Worm (Caenorhabditis elegans) whole organism, L3 larva: ENCODE measurements around the gene R07E3.7.

Source experiments
- R02D3.7 ChIP-seq: fragments of 150-350 bp; optimal IDR thresholded peaks from 2 replicates; lab custom pipeline; 2014; ENCODE audit warnings: missing biosample characterization, missing genetic modification characterization
- ZK546.5 ChIP-seq: sonication (generic microtip); optimal IDR thresholded peaks from 2 replicates; lab custom pipeline; 2017; ENCODE audit warnings: missing biosample characterization, missing genetic modification characterization
- ama-1 ChIP-seq: fragments of 150-350 bp; optimal IDR thresholded peaks from 2 replicates; lab custom pipeline; 2018
- ceh-16 ChIP-seq: sonication (generic microtip); optimal IDR thresholded peaks from 2 replicates; lab custom pipeline; 2017; ENCODE audit warnings: missing biosample characterization, missing genetic modification characterization
- ceh-28 ChIP-seq: fragments of 150-350 bp; optimal IDR thresholded peaks from 2 replicates; lab custom pipeline; 2014; ENCODE audit warnings: missing biosample characterization, missing genetic modification reagents, missing genetic modification characterization
- ceh-9 ChIP-seq: sonication (generic microtip); optimal IDR thresholded peaks from 2 replicates; lab custom pipeline; 2018; ENCODE audit warnings: missing biosample characterization, missing genetic modification characterization
- daf-12 ChIP-seq: fragments of 150-350 bp; optimal IDR thresholded peaks from 2 replicates; lab custom pipeline; 2014; ENCODE audit warnings: missing biosample characterization, missing genetic modification reagents, missing genetic modification characterization
- egl-5 ChIP-seq: fragments of 150-350 bp; optimal IDR thresholded peaks from 2 replicates; lab custom pipeline; 2017; ENCODE audit warnings: missing biosample characterization, missing genetic modification reagents, missing genetic modification characterization, inconsistent platforms
- elt-1 ChIP-seq: fragments of 150-350 bp; optimal IDR thresholded peaks from 2 replicates; lab custom pipeline; 2014; ENCODE audit warnings: missing biosample characterization, missing genetic modification characterization
- elt-3 ChIP-seq, 3 experiments: fragments of 150-350 bp in 1 of 3; sonication (generic microtip) in 2 of 3; optimal IDR thresholded peaks; 2 replicates in 2 of 3; 4 replicates in 1 of 3; lab custom pipeline; 2014 to 2017; ENCODE audit warnings: missing biosample characterization in 3 of 3, missing genetic modification characterization in 3 of 3
- fkh-10 ChIP-seq: sonication (generic microtip); optimal IDR thresholded peaks from 2 replicates; lab custom pipeline; 2017; ENCODE audit warnings: missing biosample characterization, missing genetic modification reagents, missing genetic modification characterization
- fkh-2 ChIP-seq: fragments of 150-350 bp; optimal IDR thresholded peaks from 2 replicates; lab custom pipeline; 2014; ENCODE audit warnings: missing biosample characterization, missing genetic modification reagents, missing genetic modification characterization
- hmg-11 ChIP-seq: sonication (generic microtip); optimal IDR thresholded peaks from 2 replicates; lab custom pipeline; 2016; ENCODE audit warnings: missing genetic modification characterization, missing compliant biosample characterization
- jun-1 ChIP-seq: fragments of 150-350 bp; optimal IDR thresholded peaks from 2 replicates; lab custom pipeline; 2014; ENCODE audit warnings: missing biosample characterization, missing genetic modification reagents, missing genetic modification characterization
- lin-15B ChIP-seq: fragments of 150-350 bp; optimal IDR thresholded peaks from 2 replicates; lab custom pipeline; 2014; ENCODE audit warnings: missing biosample characterization, missing genetic modification characterization
- lin-39 ChIP-seq: fragments of 150-350 bp; optimal IDR thresholded peaks from 2 replicates; lab custom pipeline; 2018; ENCODE audit warnings: missing biosample characterization, missing genetic modification reagents, missing genetic modification characterization
- lsy-12 ChIP-seq: sonication (generic microtip); optimal IDR thresholded peaks from 2 replicates; lab custom pipeline; 2016; ENCODE audit warnings: mild to moderate bottlenecking, missing genetic modification characterization, missing compliant biosample characterization
- mdl-1 ChIP-seq: fragments of 150-350 bp; optimal IDR thresholded peaks from 2 replicates; lab custom pipeline; 2014; ENCODE audit warnings: missing biosample characterization, missing genetic modification characterization
- mml-1 ChIP-seq: fragments of 150-350 bp; sonication (generic microtip); optimal IDR thresholded peaks from 3 replicates; lab custom pipeline; 2014; ENCODE audit warnings: missing biosample characterization, missing genetic modification characterization
- nfya-1 ChIP-seq: sonication (generic microtip); optimal IDR thresholded peaks from 2 replicates; lab custom pipeline; 2017; ENCODE audit warnings: missing genetic modification characterization, mild to moderate bottlenecking, missing compliant biosample characterization, antibody characterized with exemption, moderate library complexity; ENCODE audit not compliant: insufficient read depth
- nhr-11 ChIP-seq: fragments of 150-350 bp; optimal IDR thresholded peaks from 2 replicates; lab custom pipeline; 2014; ENCODE audit warnings: missing biosample characterization, missing genetic modification characterization
- nhr-23 ChIP-seq: fragments of 150-350 bp; optimal IDR thresholded peaks from 2 replicates; lab custom pipeline; 2014; ENCODE audit warnings: missing biosample characterization, missing genetic modification reagents, missing genetic modification characterization
- nhr-237 ChIP-seq: fragments of 150-350 bp; optimal IDR thresholded peaks from 2 replicates; lab custom pipeline; 2014; ENCODE audit warnings: missing biosample characterization, missing genetic modification characterization
- nhr-25 ChIP-seq: sonication (generic microtip); optimal IDR thresholded peaks from 2 replicates; lab custom pipeline; 2017; ENCODE audit warnings: missing biosample characterization, missing genetic modification characterization
- nhr-28 ChIP-seq: fragments of 150-350 bp; optimal IDR thresholded peaks from 2 replicates; lab custom pipeline; 2014; ENCODE audit warnings: missing biosample characterization, missing genetic modification characterization
- nhr-43 ChIP-seq: sonication (generic microtip); optimal IDR thresholded peaks from 2 replicates; lab custom pipeline; 2016; ENCODE audit warnings: mild to moderate bottlenecking, missing genetic modification characterization, missing compliant biosample characterization; ENCODE audit not compliant: poor library complexity, severe bottlenecking
- nhr-76 ChIP-seq: fragments of 150-350 bp; sonication (generic microtip); optimal IDR thresholded peaks from 5 replicates; lab custom pipeline; 2014; ENCODE audit warnings: missing biosample characterization, missing genetic modification characterization
- nhr-77 ChIP-seq: fragments of 150-350 bp; optimal IDR thresholded peaks from 2 replicates; lab custom pipeline; 2014; ENCODE audit warnings: missing biosample characterization, missing genetic modification characterization
- pha-4 ChIP-seq: fragments of 150-350 bp; optimal IDR thresholded peaks from 2 replicates; lab custom pipeline; 2014; ENCODE audit warnings: missing biosample characterization, missing genetic modification reagents, missing genetic modification characterization
- skn-1 ChIP-seq: fragments of 150-350 bp; optimal IDR thresholded peaks from 2 replicates; lab custom pipeline; 2014; ENCODE audit warnings: missing biosample characterization, missing genetic modification characterization
- snpc-4 ChIP-seq: fragments of 150-350 bp; optimal IDR thresholded peaks from 2 replicates; lab custom pipeline; 2014; ENCODE audit warnings: missing biosample characterization, missing genetic modification characterization
- unc-62 ChIP-seq: fragments of 150-350 bp; sonication (generic microtip); optimal IDR thresholded peaks from 4 replicates; lab custom pipeline; 2014; ENCODE audit warnings: missing biosample characterization, missing genetic modification reagents, missing genetic modification characterization
- zag-1 ChIP-seq: fragments of 150-350 bp; optimal IDR thresholded peaks from 2 replicates; lab custom pipeline; 2014; ENCODE audit warnings: missing biosample characterization, missing genetic modification characterization
- ztf-4 ChIP-seq: fragments of 150-350 bp; optimal IDR thresholded peaks from 2 replicates; lab custom pipeline; 2014; ENCODE audit warnings: missing biosample characterization, missing genetic modification characterization

The R07E3.7 gene

DNA sequence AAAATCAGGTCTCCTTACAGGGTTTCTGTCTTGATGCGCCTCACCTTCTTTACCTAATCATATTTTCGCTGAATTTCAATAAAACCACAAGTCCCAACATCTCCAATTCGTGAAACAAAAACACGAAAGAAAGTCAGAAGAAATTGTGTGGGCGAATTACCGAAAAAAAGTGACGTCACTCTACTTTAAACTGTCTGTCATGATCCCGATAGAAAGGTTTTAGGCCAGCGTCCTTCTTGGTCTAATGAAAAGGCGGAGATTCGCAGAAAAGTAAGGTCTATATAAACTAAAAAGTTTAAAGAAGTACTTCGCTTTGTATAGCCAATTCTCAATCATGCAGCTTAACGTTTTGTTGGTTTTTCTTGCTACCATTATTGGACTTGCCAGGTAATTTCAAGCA lies 49.3 kb downstream of the R07E3.7 start, which contains the start of gene cnc-8:
Gene cnc-8, plus strand, starts transcription at position 307 of the 400 bp plus-strand sequence.
- TF ChIP-seq nhr-23 (tag; lab: Kevin White, UChicago) (peak; percentile 69), lin-39 (tag; lab: Kevin White, UChicago) (no peak), hmg-11 (tag; lab: Kevin White, UChicago) (no peak), nfya-1 (tag; lab: Kevin White, UChicago) (no peak), unc-62 (no peak), nhr-11 (tag; lab: Kevin White, UChicago) (no peak), nhr-77 (tag; lab: Kevin White, UChicago) (no peak), R02D3.7 (tag; lab: Kevin White, UChicago) (no peak), jun-1 (tag; lab: Kevin White, UChicago) (no peak), nhr-76 (tag; lab: Kevin White, UChicago) (no peak), egl-5 (tag; lab: Kevin White, UChicago) (no peak), mml-1 (tag; lab: Kevin White, UChicago) (no peak), nhr-28 (no peak), daf-12 (tag; lab: Kevin White, UChicago) (no peak), nhr-43 (peak; percentile 6), nhr-25 (tag; lab: Kevin White, UChicago) (peak; percentile 56), pha-4 (tag; lab: Kevin White, UChicago) (no peak)

DNA sequence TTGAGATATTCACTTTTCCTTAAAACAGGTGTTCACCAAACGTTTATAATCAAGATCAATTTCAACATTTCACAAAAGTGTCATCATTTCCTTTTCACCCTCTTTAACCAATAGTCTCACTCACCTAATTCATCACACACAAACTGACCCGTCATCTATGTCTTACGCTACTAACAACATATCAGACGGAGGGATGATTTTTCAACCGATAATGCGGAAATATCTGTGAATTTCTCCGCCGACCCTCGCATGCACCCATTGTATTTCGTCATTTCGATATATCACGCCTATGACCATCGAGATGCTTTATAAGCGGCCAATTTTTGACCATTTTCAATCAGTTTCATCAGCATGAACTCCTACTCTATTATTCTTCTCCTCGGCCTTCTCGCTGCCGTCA lies 51.4 kb downstream of the R07E3.7 start, which contains the start of gene fipr-21:
Gene fipr-21, plus strand, starts transcription at position 352 of the 400 bp plus-strand sequence.
- TF ChIP-seq elt-3 (tag; optimal IDR thresholded peaks at IDR 0.05; lab: Kevin White, UChicago) (no peak), nhr-43 (peak; percentile 32), nhr-23 (tag; lab: Kevin White, UChicago) (peak; percentile 81), ceh-28 (tag; lab: Kevin White, UChicago) (peak; percentile 26), elt-1 (tag; lab: Kevin White, UChicago) (peak; percentile 83), nhr-25 (tag; lab: Kevin White, UChicago) (peak; percentile 81), jun-1 (tag; lab: Kevin White, UChicago) (no peak)

ce11 chrX:10302430-10302829 lies 53.1 kb downstream of the R07E3.7 start, which contains the start of gene fip-5:
Gene fip-5 (plus strand): TSS chrX:10302741.
- TF ChIP-seq hmg-11 (tag; lab: Kevin White, UChicago) (no peak), ztf-4 (tag; lab: Kevin White, UChicago) (no peak), elt-1 (tag; lab: Kevin White, UChicago) (peak; percentile 51), skn-1 (tag; lab: Kevin White, UChicago) (no peak), jun-1 (tag; lab: Kevin White, UChicago) (no peak), zag-1 (tag; lab: Kevin White, UChicago) (no peak)

DNA sequence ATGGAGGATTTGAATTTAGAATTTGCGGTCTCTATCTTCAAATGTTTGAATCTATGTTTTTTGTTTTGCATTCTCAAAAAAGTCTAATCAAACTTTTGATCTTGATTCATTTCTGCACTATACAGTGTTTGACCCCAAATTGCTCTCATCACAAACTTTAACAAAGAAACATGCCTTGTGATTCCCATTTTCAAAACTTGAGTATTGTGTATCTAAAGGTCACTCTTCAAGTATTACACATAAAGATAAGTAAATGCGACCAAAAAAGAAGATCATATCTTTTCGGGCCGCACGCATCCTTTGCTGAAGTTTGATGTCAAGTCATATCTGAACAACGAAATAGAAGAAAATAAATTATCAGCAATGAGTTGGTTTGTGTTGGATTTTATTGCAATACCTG lies 53.6 kb downstream of the R07E3.7 start:
- TF ChIP-seq ceh-28 (tag; lab: Kevin White, UChicago), result no peak
- TF ChIP-seq R02D3.7 (tag; lab: Kevin White, UChicago), result no peak
- TF ChIP-seq elt-1 (tag; lab: Kevin White, UChicago), result peak; percentile 91
- TF ChIP-seq nhr-23 (tag; lab: Kevin White, UChicago), result peak; percentile 82
- TF ChIP-seq ceh-9, result no peak
- no peak for TF ChIP-seq elt-3 (tag; optimal IDR thresholded peaks at IDR 0.05; lab: Kevin White, UChicago)
- TF ChIP-seq fkh-2 (tag; lab: Kevin White, UChicago), result no peak
- no peak for TF ChIP-seq nhr-28
- no peak for TF ChIP-seq unc-62
- TF ChIP-seq ZK546.5, result no peak
- no peak for TF ChIP-seq fkh-10 (GFP tag; lab: Kevin White, UChicago)
- peak; percentile 71 for TF ChIP-seq nhr-25 (tag; lab: Kevin White, UChicago)
- TF ChIP-seq skn-1 (tag; lab: Kevin White, UChicago), result no peak
- no peak for TF ChIP-seq zag-1 (tag; lab: Kevin White, UChicago)
- no peak for TF ChIP-seq nhr-76 (tag; lab: Kevin White, UChicago)
- no peak for TF ChIP-seq lin-39 (tag; lab: Kevin White, UChicago)
- TF ChIP-seq ceh-16, result no peak
- TF ChIP-seq nhr-237 (tag; lab: Kevin White, UChicago), result no peak
- no peak for TF ChIP-seq lsy-12
- no peak for TF ChIP-seq snpc-4 (tag; lab: Kevin White, UChicago)

DNA sequence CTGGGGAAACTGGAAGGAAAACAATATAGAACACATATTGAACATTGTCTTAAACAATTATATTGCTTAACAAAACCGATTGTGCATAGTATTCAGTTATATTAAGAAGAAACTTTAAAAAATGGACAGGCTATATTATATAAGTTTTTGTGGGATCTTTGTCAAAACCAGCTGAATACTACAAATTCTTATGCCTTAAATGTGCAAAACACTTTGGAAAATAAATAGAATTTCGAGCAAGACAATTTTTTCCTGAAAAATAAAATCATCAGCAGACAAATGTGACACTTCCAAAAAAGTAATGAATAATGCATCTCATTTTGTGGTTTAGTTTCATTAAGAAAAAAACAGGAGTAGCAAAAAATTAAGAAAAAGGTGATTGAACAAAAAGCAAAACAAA lies 58.1 kb downstream of the R07E3.7 start:
- TF ChIP-seq nhr-237 (tag; lab: Kevin White, UChicago), result no peak
- TF ChIP-seq egl-5 (tag; lab: Kevin White, UChicago), result no peak
- no peak for TF ChIP-seq lin-39 (tag; lab: Kevin White, UChicago)
- TF ChIP-seq nhr-28, result no peak
- TF ChIP-seq ceh-28 (tag; lab: Kevin White, UChicago), result no peak
- TF ChIP-seq nfya-1 (tag; lab: Kevin White, UChicago), result no peak
- TF ChIP-seq hmg-11 (tag; lab: Kevin White, UChicago), result no peak
- no peak for TF ChIP-seq nhr-77 (tag; lab: Kevin White, UChicago)
- no peak for TF ChIP-seq snpc-4 (tag; lab: Kevin White, UChicago)
- TF ChIP-seq daf-12 (tag; lab: Kevin White, UChicago), result no peak
- no peak for TF ChIP-seq nhr-23 (tag; lab: Kevin White, UChicago)
- TF ChIP-seq unc-62, result no peak
- no peak for TF ChIP-seq ama-1 (lab: Kevin White, UChicago)
- no peak for TF ChIP-seq lsy-12
- no peak for TF ChIP-seq lin-15B (tag; lab: Kevin White, UChicago)
- no peak for TF ChIP-seq fkh-10 (GFP tag; lab: Kevin White, UChicago)
- no peak for TF ChIP-seq zag-1 (tag; lab: Kevin White, UChicago)
- no peak for TF ChIP-seq elt-3 (tag; optimal IDR thresholded peaks at IDR 0.05; lab: Kevin White, UChicago)
- TF ChIP-seq mdl-1, result no peak
